Fruit fly (Drosophila melanogaster) whole organism, pupa: ENCODE measurements around the gene CG15544.

Experiments
- CG10348 ChIP-seq: fragments of 200-800 bp; sonication (Bioruptor generic); IDR thresholded peaks from 2 replicates; pipeline ENCODE4 v1.3.6; 2022; ENCODE audit warnings: missing biosample characterization, missing genetic modification characterization
- CG12605 ChIP-seq: fragments of 200-800 bp; sonication (Bioruptor generic); IDR thresholded peaks from 2 replicates; pipeline ENCODE4 v1.3.6; 2022; ENCODE audit warnings: missing biosample characterization, missing genetic modification characterization
- CG13204 ChIP-seq: fragments of 200-800 bp; sonication (Bioruptor generic); optimal IDR thresholded peaks from 2 replicates; lab custom pipeline; 2018; ENCODE audit warnings: missing biosample characterization, mild to moderate bottlenecking, missing genetic modification characterization, moderate library complexity
- CG14655 ChIP-seq: fragments of 200-800 bp; sonication (Bioruptor generic); optimal IDR thresholded peaks from 3 replicates; lab custom pipeline; 2017; ENCODE audit warnings: mild to moderate bottlenecking, missing biosample characterization, missing genetic modification reagents, missing genetic modification characterization
- CG15710 ChIP-seq: fragments of 200-800 bp; sonication (Bioruptor generic); optimal IDR thresholded peaks from 2 replicates; lab custom pipeline; 2018; ENCODE audit warnings: missing biosample characterization, mild to moderate bottlenecking, missing genetic modification characterization, moderate library complexity
- CG17806 ChIP-seq: fragments of 200-800 bp; sonication (Bioruptor generic); optimal IDR thresholded peaks from 2 replicates; lab custom pipeline; 2018; ENCODE audit warnings: missing biosample characterization, mild to moderate bottlenecking, missing genetic modification characterization, moderate library complexity
- CG32121 ChIP-seq: fragments of 200-800 bp; sonication (Bioruptor generic); IDR thresholded peaks from 2 replicates; pipeline ENCODE4 v1.3.6; 2022; ENCODE audit warnings: missing biosample characterization, missing genetic modification characterization
- CG34367 ChIP-seq: fragments of 200-800 bp; sonication (Bioruptor generic); optimal IDR thresholded peaks from 2 replicates; lab custom pipeline; 2018; ENCODE audit warnings: missing biosample characterization, mild to moderate bottlenecking, missing genetic modification characterization
- CG4496 ChIP-seq: fragments of 200-800 bp; sonication (Bioruptor generic); IDR thresholded peaks from 3 replicates; pipeline ENCODE4 v1.3.6; 2022; ENCODE audit warnings: missing biosample characterization, missing genetic modification characterization
- CG8159 ChIP-seq: fragments of 200-800 bp; sonication (Bioruptor generic); optimal IDR thresholded peaks from 3 replicates; lab custom pipeline; 2018; ENCODE audit warnings: missing biosample characterization, mild to moderate bottlenecking, missing genetic modification characterization, moderate library complexity
- CG8301 ChIP-seq: fragments of 200-800 bp; sonication (Bioruptor generic); optimal IDR thresholded peaks from 2 replicates; lab custom pipeline; 2018; ENCODE audit warnings: missing biosample characterization, mild to moderate bottlenecking, missing genetic modification characterization
- CG9948 ChIP-seq: fragments of 200-800 bp; sonication (Bioruptor generic); optimal IDR thresholded peaks from 2 replicates; lab custom pipeline; 2018; ENCODE audit warnings: missing biosample characterization, mild to moderate bottlenecking, missing genetic modification characterization, moderate library complexity
- D1 ChIP-seq: fragments of 200-800 bp; sonication (Bioruptor generic); optimal IDR thresholded peaks from 2 replicates; lab custom pipeline; 2018; ENCODE audit warnings: missing biosample characterization, mild to moderate bottlenecking, missing genetic modification characterization, moderate library complexity
- EcR ChIP-seq: fragments of 200-800 bp; sonication (Bioruptor generic); optimal IDR thresholded peaks from 3 replicates; lab custom pipeline; 2019; ENCODE audit warnings: missing biosample characterization, missing genetic modification characterization, mild to moderate bottlenecking, moderate library complexity, missing genetic modification reagents
- Ets98B ChIP-seq: fragments of 200-800 bp; sonication (Bioruptor generic); IDR thresholded peaks from 2 replicates; pipeline ENCODE4 v1.3.6; 2022; ENCODE audit warnings: missing biosample characterization, missing genetic modification characterization
- Pif1A ChIP-seq: fragments of 200-800 bp; sonication (Bioruptor generic); optimal IDR thresholded peaks from 3 replicates; lab custom pipeline; 2016; ENCODE audit warnings: missing biosample characterization, missing genetic modification characterization
- Pif1B ChIP-seq: fragments of 200-800 bp; sonication (Bioruptor generic); optimal IDR thresholded peaks from 3 replicates; lab custom pipeline; 2016; ENCODE audit warnings: missing biosample characterization, missing genetic modification characterization
- Snoo ChIP-seq: fragments of 200-800 bp; sonication (Bioruptor generic); optimal IDR thresholded peaks from 3 replicates; lab custom pipeline; 2017; ENCODE audit warnings: missing biosample characterization, mild to moderate bottlenecking, missing genetic modification characterization, inconsistent platforms
- fd96Ca ChIP-seq: fragments of 200-800 bp; sonication (Bioruptor generic); IDR thresholded peaks from 3 replicates; pipeline ENCODE4 v1.3.6; 2022; ENCODE audit warnings: missing biosample characterization, missing genetic modification characterization
- gl ChIP-seq: fragments of 200-800 bp; sonication (Bioruptor generic); optimal IDR thresholded peaks from 2 replicates; lab custom pipeline; 2018; ENCODE audit warnings: missing biosample characterization, mild to moderate bottlenecking, missing genetic modification characterization
- rn ChIP-seq: fragments of 200-800 bp; sonication (Bioruptor generic); IDR thresholded peaks from 2 replicates; pipeline ENCODE4 v1.3.6; 2022; ENCODE audit warnings: missing biosample characterization, missing genetic modification characterization

Gene CG15544

DNA sequence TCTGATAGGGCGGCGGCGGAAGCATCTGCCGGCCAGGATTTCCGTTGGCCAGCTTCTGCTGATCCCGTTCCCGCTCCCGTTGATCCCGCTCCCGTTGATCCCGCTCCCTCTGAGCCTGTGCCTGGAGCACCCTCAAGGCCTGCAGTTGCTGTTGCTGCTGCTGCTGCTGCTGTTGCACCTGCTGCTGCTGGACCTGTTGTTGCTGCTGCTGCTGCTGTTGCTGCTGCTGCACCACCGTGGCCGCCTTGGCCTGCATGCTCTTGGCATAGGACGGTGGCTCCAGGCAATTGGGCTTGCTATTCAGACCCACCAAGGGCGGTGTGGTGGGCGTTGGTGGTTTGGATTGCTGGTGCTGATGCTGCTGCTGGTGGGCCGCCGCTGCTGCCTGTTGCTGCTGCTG, 34.7 kb upstream of the CG15544 start:
- TF ChIP-seq CG32121 (no peak), Snoo (tag; lab: Kevin White, UChicago) (no peak), CG9948 (tag; lab: Kevin White, UChicago) (no peak), gl (tag; lab: Kevin White, UChicago) (no peak), CG8159 (tag; lab: Kevin White, UChicago) (no peak), CG8301 (no peak), CG10348 (no peak)

dm6 chr3R:30794564-30795313, 32.9 kb upstream of the CG15544 start:
- TF ChIP-seq fd96Ca (GFP tag; lab: Robert Waterston, UW) (no peak), CG34367 (no peak), CG15710 (tag; lab: Kevin White, UChicago) (no peak), EcR (GFP tag; lab: Kevin White, UChicago) (peak; percentile 80), CG4496 (GFP tag; lab: Robert Waterston, UW) (no peak), Snoo (tag; lab: Kevin White, UChicago) (no peak), CG13204 (GFP tag; lab: Kevin White, UChicago) (peak; percentile 90), rn (GFP tag; lab: Robert Waterston, UW) (0 out of 2 replicates have a peak, but pooled peaks have one; percentile 18), CG8301 (no peak), gl (tag; lab: Kevin White, UChicago) (peak; percentile 32), CG8159 (tag; lab: Kevin White, UChicago) (peak; percentile 46), Ets98B (GFP tag; lab: Robert Waterston, UW) (no peak; the same call in 1 of the 2 replicates), CG10348 (no peak), CG32121 (peak; percentile 16; the same call in 1 of the 2 replicates), Pif1B (GFP tag; lab: Kevin White, UChicago) (no peak), CG17806 (tag; lab: Kevin White, UChicago) (peak; percentile 47), D1 (tag; lab: Kevin White, UChicago) (no peak), CG9948 (tag; lab: Kevin White, UChicago) (peak; percentile 4), Pif1A (GFP tag; lab: Kevin White, UChicago) (peak; percentile 8), CG14655 (no peak), CG12605 (GFP tag; lab: Robert Waterston, UW) (no peak)

dm6 chr3R:30796715-30797114, 30.9 kb upstream of the CG15544 start:
- TF ChIP-seq CG4496 (GFP tag; lab: Robert Waterston, UW) (peak; percentile 75; the same call in 2 of the 3 replicates), EcR (GFP tag; lab: Kevin White, UChicago) (no peak), Ets98B (GFP tag; lab: Robert Waterston, UW) (peak; percentile 76), rn (GFP tag; lab: Robert Waterston, UW) (peak; percentile 62), fd96Ca (GFP tag; lab: Robert Waterston, UW) (peak; percentile 82), CG8301 (peak; percentile 40), Snoo (tag; lab: Kevin White, UChicago) (peak; percentile 33), CG32121 (peak; percentile 59), CG10348 (0 out of 2 replicates have a peak, but pooled peaks have one; percentile 28), CG34367 (peak; percentile 34), Pif1B (GFP tag; lab: Kevin White, UChicago) (peak; percentile 30), CG15710 (tag; lab: Kevin White, UChicago) (peak; percentile 53), CG14655 (peak; percentile 43), CG17806 (tag; lab: Kevin White, UChicago) (peak; percentile 33), CG9948 (tag; lab: Kevin White, UChicago) (peak; percentile 1), gl (tag; lab: Kevin White, UChicago) (no peak), CG12605 (GFP tag; lab: Robert Waterston, UW) (no peak), CG13204 (GFP tag; lab: Kevin White, UChicago) (no peak), D1 (tag; lab: Kevin White, UChicago) (no peak), Pif1A (GFP tag; lab: Kevin White, UChicago) (peak; percentile 54), CG8159 (tag; lab: Kevin White, UChicago) (peak; percentile 34)

- TF ChIP-seq fd96Ca (GFP tag; lab: Robert Waterston, UW) = peak; percentile 47; the same call in 1 of the 3 replicates
- peak; percentile 60; the same call in 1 of the 2 replicates for TF ChIP-seq Ets98B (GFP tag; lab: Robert Waterston, UW)
- TF ChIP-seq D1 (tag; lab: Kevin White, UChicago) = no peak
- TF ChIP-seq CG32121 = peak; percentile 45
- TF ChIP-seq CG14655 = peak; percentile 9
Observed at dm6 chr3R:30797323-30797911, 30.2 kb upstream of the CG15544 start.

DNA sequence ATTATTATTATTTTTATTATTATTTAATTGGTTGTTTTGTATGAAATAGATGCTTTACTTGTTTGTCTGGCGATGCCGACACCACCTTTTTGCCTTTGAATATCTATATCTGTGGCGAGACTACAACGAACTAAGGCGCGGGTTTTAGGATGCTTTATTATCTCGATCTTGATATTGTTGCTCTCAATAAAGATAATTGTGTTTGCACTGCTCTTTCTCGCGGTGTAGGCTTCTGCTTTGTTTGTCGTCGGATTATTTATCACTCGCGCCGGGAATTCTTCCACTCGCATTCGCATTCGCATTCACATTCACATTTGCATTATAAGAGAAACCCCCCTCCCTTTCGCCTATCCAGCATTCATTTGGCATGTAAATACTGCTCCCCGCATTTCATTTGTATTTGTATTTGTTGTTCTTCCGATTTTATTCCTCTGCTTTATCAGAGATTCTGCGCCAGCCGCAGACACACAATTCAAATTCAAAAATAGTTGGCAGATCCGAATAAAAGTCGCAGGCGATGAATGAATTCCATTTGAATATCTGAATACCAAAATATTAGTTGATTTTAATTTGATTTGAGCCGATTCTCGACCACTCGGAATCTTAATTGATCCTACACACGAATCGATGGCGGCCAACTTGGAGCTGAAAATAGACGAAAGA, 27.2 kb upstream of the CG15544 start:
- peak; percentile 59 for TF ChIP-seq CG14655
- no peak for TF ChIP-seq D1 (tag; lab: Kevin White, UChicago)
- peak; percentile 46 for TF ChIP-seq CG34367
- peak; percentile 55 for TF ChIP-seq CG8159 (tag; lab: Kevin White, UChicago)
- TF ChIP-seq CG15710 (tag; lab: Kevin White, UChicago) = peak; percentile 52
- peak; percentile 3 for TF ChIP-seq gl (tag; lab: Kevin White, UChicago)
- TF ChIP-seq CG17806 (tag; lab: Kevin White, UChicago) = peak; percentile 41
- TF ChIP-seq Snoo (tag; lab: Kevin White, UChicago) = peak; percentile 18
- peak; percentile 31; the same call in 1 of the 3 replicates for TF ChIP-seq CG4496 (GFP tag; lab: Robert Waterston, UW)
- TF ChIP-seq CG13204 (GFP tag; lab: Kevin White, UChicago) = no peak
- TF ChIP-seq Ets98B (GFP tag; lab: Robert Waterston, UW) = no peak
- no peak for TF ChIP-seq rn (GFP tag; lab: Robert Waterston, UW)
- peak; percentile 47 for TF ChIP-seq CG9948 (tag; lab: Kevin White, UChicago)
- peak; percentile 69; the same call in 2 of the 3 replicates for TF ChIP-seq fd96Ca (GFP tag; lab: Robert Waterston, UW)
- TF ChIP-seq CG32121 = peak; percentile 40; the same call in 1 of the 2 replicates
- peak; percentile 50 for TF ChIP-seq Pif1A (GFP tag; lab: Kevin White, UChicago)
- TF ChIP-seq CG8301 = peak; percentile 43
